Worm (Caenorhabditis elegans): ENCODE results near the gene msp-49.

DNA sequence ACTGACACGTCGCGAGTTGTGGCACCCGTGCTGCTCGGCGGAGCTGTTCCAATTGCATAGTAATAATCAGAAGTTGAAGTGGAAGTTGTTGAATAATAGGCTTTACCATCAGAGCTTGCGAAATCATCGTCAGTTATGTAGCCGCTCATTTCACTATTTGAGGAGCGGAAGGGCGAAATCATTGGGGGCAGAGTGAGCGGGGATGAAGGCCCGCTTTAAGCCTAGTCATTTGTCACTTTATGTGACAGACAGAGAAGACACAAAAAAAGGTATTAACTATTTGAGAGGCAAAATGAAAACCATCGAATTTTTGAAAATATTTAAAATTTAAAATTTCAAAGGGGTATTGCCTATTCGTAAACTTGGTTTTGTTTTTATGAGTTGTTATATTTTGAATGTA, 24.2 kb downstream of the msp-49 start:
- no peak for TF ChIP-seq ama-1 (optimal IDR thresholded peaks at IDR 0.05)
- no peak for TF ChIP-seq pha-4 (tag; optimal IDR thresholded peaks at IDR 0.05)

All from whole organism, late embryonic.